Worm (Caenorhabditis elegans) whole organism, L1 larva: ENCODE results near the gene Y34B4A.10.

ENCODE experiments used
- C16A3.4 ChIP-seq: fragments of 150-350 bp; optimal IDR thresholded peaks from 2 replicates; lab custom pipeline; 2014; ENCODE audit warnings: missing biosample characterization, missing genetic modification characterization
- F16B12.6 ChIP-seq: fragments of 150-350 bp; optimal IDR thresholded peaks from 2 replicates; lab custom pipeline; 2014; ENCODE audit warnings: missing biosample characterization, missing genetic modification characterization
- aha-1 ChIP-seq: fragments of 150-350 bp; optimal IDR thresholded peaks from 2 replicates; lab custom pipeline; 2014; ENCODE audit warnings: missing biosample characterization, missing genetic modification characterization
- alr-1 ChIP-seq: fragments of 200-800 bp; sonication (Bioruptor generic); optimal IDR thresholded peaks from 2 replicates; lab custom pipeline; 2018; ENCODE audit warnings: borderline replicate concordance, mild to moderate bottlenecking, missing genetic modification characterization, missing compliant biosample characterization
- ama-1 ChIP-seq: fragments of 150-350 bp; optimal IDR thresholded peaks from 2 replicates; lab custom pipeline; 2014
- blmp-1 ChIP-seq: fragments of 150-350 bp; optimal IDR thresholded peaks from 2 replicates; lab custom pipeline; 2014; ENCODE audit warnings: missing biosample characterization, missing genetic modification characterization
- ces-1 ChIP-seq: fragments of 150-350 bp; optimal IDR thresholded peaks from 2 replicates; lab custom pipeline; 2014; ENCODE audit warnings: missing biosample characterization, missing genetic modification reagents, missing genetic modification characterization
- dsc-1 ChIP-seq: sonication (generic microtip); optimal IDR thresholded peaks from 2 replicates; lab custom pipeline; 2016; ENCODE audit warnings: mild to moderate bottlenecking, missing genetic modification characterization, missing compliant biosample characterization
- efl-3 ChIP-seq: fragments of 200-800 bp; sonication (Bioruptor generic); optimal IDR thresholded peaks from 2 replicates; lab custom pipeline; 2018; ENCODE audit warnings: mild to moderate bottlenecking, missing genetic modification characterization, missing compliant biosample characterization
- egl-13 ChIP-seq: sonication (generic microtip); optimal IDR thresholded peaks from 2 replicates; lab custom pipeline; 2016; ENCODE audit warnings: missing genotype, missing genetic modification reagents, missing genetic modification characterization, missing compliant biosample characterization
- egl-27 ChIP-seq, 2 experiments: fragments of 150-350 bp in 1 of 2; sonication (generic microtip); optimal IDR thresholded peaks; 3 replicates each; lab custom pipeline; 2017 to 2018; ENCODE audit warnings: missing biosample characterization in 2 of 2, missing genetic modification characterization in 2 of 2, missing genetic modification reagents in 2 of 2
- elt-3 ChIP-seq, 6 experiments: fragments of 150-350 bp in 1 of 6; sonication (generic microtip); optimal IDR thresholded peaks; 2 replicates each; lab custom pipeline; 2017 to 2018; ENCODE audit warnings: missing biosample characterization in 6 of 6, missing genetic modification characterization in 6 of 6, inconsistent platforms in 1 of 6
- ets-5 ChIP-seq: fragments of 200-800 bp; sonication (Bioruptor generic); IDR thresholded peaks from 2 replicates; pipeline ENCODE4 v1.3.6; 2022; ENCODE audit warnings: missing genetic modification characterization, missing compliant biosample characterization
- fkh-4 ChIP-seq: sonication (generic microtip); optimal IDR thresholded peaks from 2 replicates; lab custom pipeline; 2016; ENCODE audit warnings: missing compliant biosample characterization, missing genetic modification characterization, borderline replicate concordance
- fkh-8 ChIP-seq: sonication (generic microtip); optimal IDR thresholded peaks from 2 replicates; lab custom pipeline; 2016; ENCODE audit warnings: mild to moderate bottlenecking, missing genetic modification characterization, missing compliant biosample characterization
- fos-1 ChIP-seq: fragments of 150-350 bp; optimal IDR thresholded peaks from 2 replicates; lab custom pipeline; 2014; ENCODE audit warnings: missing biosample characterization, missing genetic modification characterization
- hlh-4 ChIP-seq: sonication (generic microtip); optimal IDR thresholded peaks from 2 replicates; lab custom pipeline; 2016; ENCODE audit warnings: mild to moderate bottlenecking, missing genetic modification characterization, missing compliant biosample characterization
- hpl-2 ChIP-seq: fragments of 150-350 bp; optimal IDR thresholded peaks from 2 replicates; lab custom pipeline; 2014; ENCODE audit warnings: missing biosample characterization, missing genetic modification reagents, missing genetic modification characterization
- jun-1 ChIP-seq: fragments of 150-350 bp; optimal IDR thresholded peaks from 2 replicates; lab custom pipeline; 2014; ENCODE audit warnings: missing biosample characterization, missing genetic modification reagents, missing genetic modification characterization
- lin-13 ChIP-seq: fragments of 150-350 bp; optimal IDR thresholded peaks from 2 replicates; lab custom pipeline; 2014; ENCODE audit warnings: missing biosample characterization, missing genetic modification reagents, missing genetic modification characterization
- lin-14 ChIP-seq: fragments of 200-800 bp; sonication (Bioruptor generic); optimal IDR thresholded peaks from 2 replicates; lab custom pipeline; 2018; ENCODE audit warnings: mild to moderate bottlenecking, missing genetic modification characterization, moderate library complexity, missing compliant biosample characterization
- lin-35 ChIP-seq, 2 experiments: fragments of 150-350 bp; optimal IDR thresholded peaks; 2 replicates each; lab custom pipeline; 2014; ENCODE audit warnings: missing biosample characterization in 2 of 2, missing genetic modification characterization in 2 of 2, missing genetic modification reagents in 2 of 2
- lin-39 ChIP-seq: fragments of 150-350 bp; optimal IDR thresholded peaks from 2 replicates; lab custom pipeline; 2014; ENCODE audit warnings: missing biosample characterization, missing genetic modification reagents, missing genetic modification characterization
- lir-3 ChIP-seq: sonication (generic microtip); optimal IDR thresholded peaks from 2 replicates; lab custom pipeline; 2016; ENCODE audit warnings: mild to moderate bottlenecking, missing genetic modification characterization, moderate library complexity, missing compliant biosample characterization; ENCODE audit not compliant: poor library complexity
- lsy-2 ChIP-seq, 2 experiments: fragments of 150-350 bp; optimal IDR thresholded peaks; 2 replicates each; lab custom pipeline; 2014; ENCODE audit warnings: missing biosample characterization in 2 of 2, missing genetic modification characterization in 2 of 2
- mab-9 ChIP-seq: fragments of 200-800 bp; sonication (Bioruptor generic); IDR thresholded peaks from 2 replicates; pipeline ENCODE4 v1.3.6; 2022; ENCODE audit warnings: missing genetic modification reagents, missing genetic modification characterization, missing compliant biosample characterization
- nhr-20 ChIP-seq: sonication (generic microtip); optimal IDR thresholded peaks from 2 replicates; lab custom pipeline; 2016; ENCODE audit warnings: mild to moderate bottlenecking, missing genetic modification characterization, missing compliant biosample characterization
- nhr-237 ChIP-seq: fragments of 150-350 bp; optimal IDR thresholded peaks from 2 replicates; lab custom pipeline; 2014; ENCODE audit warnings: missing biosample characterization, missing genetic modification characterization
- nhr-47 ChIP-seq: sonication (generic microtip); optimal IDR thresholded peaks from 2 replicates; lab custom pipeline; 2016; ENCODE audit warnings: mild to moderate bottlenecking, missing genetic modification characterization, moderate library complexity, missing compliant biosample characterization
- nhr-76 ChIP-seq: sonication (generic microtip); optimal IDR thresholded peaks from 2 replicates; lab custom pipeline; 2017; ENCODE audit warnings: missing biosample characterization, missing genetic modification characterization
- nhr-85 ChIP-seq: sonication (generic microtip); peaks from one replicate; lab custom pipeline; 2016; ENCODE audit warnings: missing genetic modification characterization, inconsistent platforms, missing compliant biosample characterization
- pag-3 ChIP-seq: sonication (generic microtip); optimal IDR thresholded peaks from 2 replicates; lab custom pipeline; 2017; ENCODE audit warnings: missing genetic modification characterization, mild to moderate bottlenecking, missing compliant biosample characterization, antibody characterized with exemption, borderline replicate concordance; ENCODE audit not compliant: insufficient read depth
- pax-3 ChIP-seq: fragments of 200-800 bp; sonication (Bioruptor generic); optimal IDR thresholded peaks from 2 replicates; lab custom pipeline; 2018; ENCODE audit warnings: mild to moderate bottlenecking, missing genetic modification characterization, moderate library complexity, missing compliant biosample characterization
- pqm-1 ChIP-seq: sonication (generic microtip); optimal IDR thresholded peaks from 3 replicates; lab custom pipeline; 2017; ENCODE audit warnings: missing biosample characterization, missing genetic modification characterization
- rnt-1 ChIP-seq: sonication (generic microtip); optimal IDR thresholded peaks from 2 replicates; lab custom pipeline; 2016; ENCODE audit warnings: mild to moderate bottlenecking, missing genetic modification characterization, moderate library complexity, missing compliant biosample characterization
- skn-1 ChIP-seq: fragments of 150-350 bp; optimal IDR thresholded peaks from 2 replicates; lab custom pipeline; 2014; ENCODE audit warnings: missing biosample characterization, missing genetic modification characterization
- snu-23 ChIP-seq: sonication (generic microtip); optimal IDR thresholded peaks from 2 replicates; lab custom pipeline; 2016; ENCODE audit warnings: missing genetic modification characterization, missing compliant biosample characterization
- sox-4 ChIP-seq: sonication (generic microtip); optimal IDR thresholded peaks from 2 replicates; lab custom pipeline; 2016; ENCODE audit warnings: missing genetic modification characterization, missing compliant biosample characterization
- sup-37 ChIP-seq: fragments of 200-800 bp; sonication (Bioruptor generic); optimal IDR thresholded peaks from 2 replicates; lab custom pipeline; 2018; ENCODE audit warnings: mild to moderate bottlenecking, missing genetic modification characterization, missing compliant biosample characterization
- swsn-7 ChIP-seq: sonication (generic microtip); optimal IDR thresholded peaks from 2 replicates; lab custom pipeline; 2016; ENCODE audit warnings: missing genetic modification characterization, missing compliant biosample characterization
- tbx-2 ChIP-seq: sonication (generic microtip); optimal IDR thresholded peaks from 2 replicates; lab custom pipeline; 2016; ENCODE audit warnings: missing genetic modification characterization, missing compliant biosample characterization
- unc-130 ChIP-seq: fragments of 150-350 bp; optimal IDR thresholded peaks from 2 replicates; lab custom pipeline; 2017; ENCODE audit warnings: missing biosample characterization, missing genetic modification characterization, inconsistent platforms
- xbp-1 ChIP-seq: sonication (generic microtip); optimal IDR thresholded peaks from 2 replicates; lab custom pipeline; 2016; ENCODE audit warnings: missing genetic modification characterization, missing compliant biosample characterization
- ztf-11 ChIP-seq, 2 experiments: sonication (generic microtip); optimal IDR thresholded peaks; 2 replicates each; lab custom pipeline; 2016 to 2017; ENCODE audit warnings: missing genetic modification characterization in 2 of 2, missing biosample characterization in 1 of 2, missing compliant biosample characterization in 1 of 2

Y34B4A.10 gene

ce11 chrX:5275209-5275608, 25.5 kb downstream of the Y34B4A.10 start, which contains the start of gene hst-6 (continued):
- TF ChIP-seq ces-1 (GFP tag; lab: Kevin White, UChicago) (no peak), ama-1 (lab: Kevin White, UChicago) (no peak), lsy-2 (tag; optimal IDR thresholded peaks at IDR 0.05; lab: Kevin White, UChicago) (peak; percentile 45 to 52), lin-39 (no peak), ets-5 (GFP tag; lab: Robert Waterston, UW) (no peak), fos-1 (tag; lab: Kevin White, UChicago) (peak; percentile 28), ztf-11 (tag; optimal IDR thresholded peaks at IDR 0.05; lab: Kevin White, UChicago) (peak in 1 of 2 experiments; percentile 6), nhr-47 (peak; percentile 65), nhr-20 (tag; lab: Kevin White, UChicago) (peak; percentile 67), pax-3 (tag; lab: Kevin White, UChicago) (no peak), rnt-1 (tag; lab: Kevin White, UChicago) (peak; percentile 56), lin-14 (GFP tag; lab: Kevin White, UChicago) (peak; percentile 92), dsc-1 (tag; lab: Kevin White, UChicago) (peak; percentile 40), alr-1 (tag; lab: Kevin White, UChicago) (no peak), hlh-4 (tag; lab: Kevin White, UChicago) (no peak), egl-13 (tag; lab: Kevin White, UChicago) (peak; percentile 43), pag-3 (tag; lab: Kevin White, UChicago) (no peak), lir-3 (tag; lab: Kevin White, UChicago) (no peak), hpl-2 (no peak), efl-3 (GFP tag; lab: Kevin White, UChicago) (no peak), egl-27 (tag; optimal IDR thresholded peaks at IDR 0.05; lab: Kevin White, UChicago) (no peak), F16B12.6 (tag; lab: Kevin White, UChicago) (peak; percentile 8), swsn-7 (tag; lab: Kevin White, UChicago) (peak; percentile 57), snu-23 (peak; percentile 69), unc-130 (tag; lab: Kevin White, UChicago) (peak; percentile 70), mab-9 (no peak), xbp-1 (peak; percentile 65), nhr-85 (tag; lab: Kevin White, UChicago) (peak; percentile 51), nhr-76 (tag; lab: Kevin White, UChicago) (no peak), fkh-8 (tag; lab: Kevin White, UChicago) (peak; percentile 19), C16A3.4 (tag; lab: Kevin White, UChicago) (peak; percentile 74), tbx-2 (tag; lab: Kevin White, UChicago) (peak; percentile 54), lin-35 (GFP tag; optimal IDR thresholded peaks at IDR 0.05; lab: Kevin White, UChicago) (peak; percentile 38 to 58), aha-1 (tag; lab: Kevin White, UChicago) (no peak), lin-13 (GFP tag; lab: Kevin White, UChicago) (no peak)

ce11 chrX:5276772-5277171, 27.1 kb downstream of the Y34B4A.10 start:
- peak; percentile 70 for TF ChIP-seq blmp-1 (tag; lab: Kevin White, UChicago)
- peak in 1 of 6 experiments; percentile 11 for TF ChIP-seq elt-3 (tag; optimal IDR thresholded peaks at IDR 0.05; lab: Kevin White, UChicago)
- TF ChIP-seq sup-37: no peak

ce11 chrX:5278249-5278648, 28.5 kb downstream of the Y34B4A.10 start:
- TF ChIP-seq sox-4 (tag; lab: Kevin White, UChicago): no peak
- no peak for TF ChIP-seq skn-1 (tag; lab: Kevin White, UChicago)
- TF ChIP-seq fkh-4 (tag; lab: Kevin White, UChicago): no peak
- no peak for TF ChIP-seq pqm-1 (tag; lab: Kevin White, UChicago)
- no peak for TF ChIP-seq blmp-1 (tag; lab: Kevin White, UChicago)
- no peak for TF ChIP-seq lir-3 (tag; lab: Kevin White, UChicago)
- no peak for TF ChIP-seq nhr-237 (tag; lab: Kevin White, UChicago)
- TF ChIP-seq jun-1: no peak
